Fruit fly (Drosophila melanogaster): ENCODE measurements around the gene CG5418.

CG5418 gene

dm6 chr2L:12463037-12463436 lies 10.0 kb upstream of the CG5418 start (continued):
- no peak for TF ChIP-seq CG1602 (GFP tag; optimal IDR thresholded peaks at IDR 0.05)
- TF ChIP-seq zen2 (GFP tag; IDR thresholded peaks at IDR 0.05; ENCODE audit: partially characterized antibody): no peak
- TF ChIP-seq Sox102F (GFP tag; optimal IDR thresholded peaks at IDR 0.05): peak; percentile 27
- TF ChIP-seq Dek (tag; optimal IDR thresholded peaks at IDR 0.05): peak; percentile 40
- TF ChIP-seq sug (tag; optimal IDR thresholded peaks at IDR 0.05): peak; percentile 65
- TF ChIP-seq CG14441 (GFP tag; IDR thresholded peaks at IDR 0.05): no peak
- peak; percentile 48 for TF ChIP-seq bab2 (GFP tag; optimal IDR thresholded peaks at IDR 0.05)
- no peak for TF ChIP-seq sima (GFP tag; optimal IDR thresholded peaks at IDR 0.05)
- TF ChIP-seq CG8290 (GFP tag; optimal IDR thresholded peaks at IDR 0.05): no peak
- peak in 1 of 2 experiments; percentile 47 for TF ChIP-seq CG8290 (tag; optimal IDR thresholded peaks at IDR 0.05)
- no peak for TF ChIP-seq D19A (tag; optimal IDR thresholded peaks at IDR 0.05)
- TF ChIP-seq Dref (GFP tag; IDR thresholded peaks at IDR 0.05): no peak
- TF ChIP-seq al (GFP tag; IDR thresholded peaks at IDR 0.05): no peak
- TF ChIP-seq CG6689 (GFP tag; IDR thresholded peaks at IDR 0.05): no peak
- TF ChIP-seq CG4707 (GFP tag; optimal IDR thresholded peaks at IDR 0.05): peak; percentile 25
- no peak for TF ChIP-seq CG7357 (GFP tag; IDR thresholded peaks at IDR 0.05)
- TF ChIP-seq CG9797 (GFP tag; optimal IDR thresholded peaks at IDR 0.05): no peak
- TF ChIP-seq Doc2 (GFP tag; IDR thresholded peaks at IDR 0.05): no peak
- TF ChIP-seq hkb (optimal IDR thresholded peaks at IDR 0.05): no peak
- no peak; the same call in 1 of the 2 replicates for TF ChIP-seq hkb (GFP tag; IDR thresholded peaks at IDR 0.05)
- TF ChIP-seq HmgD (GFP tag; optimal IDR thresholded peaks at IDR 0.05): no peak
- TF ChIP-seq Rfx (GFP tag; IDR thresholded peaks at IDR 0.05): peak; percentile 32; the same call in 1 of the 2 replicates
- TF ChIP-seq Dip3 (GFP tag; optimal IDR thresholded peaks at IDR 0.05): no peak
- TF ChIP-seq CG11085 (GFP tag; IDR thresholded peaks at IDR 0.05): no peak
- no peak for TF ChIP-seq CG9817 (tag; optimal IDR thresholded peaks at IDR 0.05)
- TF ChIP-seq eve (GFP tag; optimal IDR thresholded peaks at IDR 0.05): no peak
- no peak for TF ChIP-seq insv (GFP tag; optimal IDR thresholded peaks at IDR 0.05)
- TF ChIP-seq CG13775 (GFP tag; optimal IDR thresholded peaks at IDR 0.05): no peak
- no peak for TF ChIP-seq ems (GFP tag; optimal IDR thresholded peaks at IDR 0.05)
- TF ChIP-seq CG13624 (GFP tag; optimal IDR thresholded peaks at IDR 0.05): no peak
- no peak for TF ChIP-seq D (optimal IDR thresholded peaks at IDR 0.05)
- no peak for TF ChIP-seq D (GFP tag; optimal IDR thresholded peaks at IDR 0.05)
- TF ChIP-seq CG17385 (GFP tag; optimal IDR thresholded peaks at IDR 0.05): peak; percentile 17
- no peak for TF ChIP-seq Atf-2 (GFP tag; optimal IDR thresholded peaks at IDR 0.05)
- no peak for TF ChIP-seq phol (tag; optimal IDR thresholded peaks at IDR 0.05)
- TF ChIP-seq CG3281 (GFP tag; optimal IDR thresholded peaks at IDR 0.05): peak; percentile 31
- TF ChIP-seq CG30403 (GFP tag; optimal IDR thresholded peaks at IDR 0.05): no peak
- TF ChIP-seq shn (GFP tag; optimal IDR thresholded peaks at IDR 0.05): no peak
- TF ChIP-seq gsb-n (tag; optimal IDR thresholded peaks at IDR 0.05): no peak
- peak; percentile 8 for TF ChIP-seq scrt (GFP tag; optimal IDR thresholded peaks at IDR 0.05)
- no peak for TF ChIP-seq crp (GFP tag; optimal IDR thresholded peaks at IDR 0.05)
- TF ChIP-seq Bgb (GFP tag; IDR thresholded peaks at IDR 0.05; ENCODE audit: partially characterized antibody): no peak
- TF ChIP-seq pfk (GFP tag; optimal IDR thresholded peaks at IDR 0.05): no peak
- TF ChIP-seq NFAT (GFP tag; IDR thresholded peaks at IDR 0.05): no peak
- no peak; the same call in 1 of the 2 replicates for TF ChIP-seq CG11696 (GFP tag; IDR thresholded peaks at IDR 0.05)
- no peak for TF ChIP-seq aop (GFP tag; IDR thresholded peaks at IDR 0.05)
- TF ChIP-seq CG12942 (GFP tag; optimal IDR thresholded peaks at IDR 0.05): no peak
- TF ChIP-seq tx (GFP tag; optimal IDR thresholded peaks at IDR 0.05): no peak
- TF ChIP-seq knrl (GFP tag; IDR thresholded peaks at IDR 0.05; ENCODE audit: partially characterized antibody): no peak
- no peak for TF ChIP-seq Optix (GFP tag; IDR thresholded peaks at IDR 0.05)
- TF ChIP-seq C15 (GFP tag; IDR thresholded peaks at IDR 0.05): no peak
- no peak for TF ChIP-seq Antp (GFP tag; optimal IDR thresholded peaks at IDR 0.05)
- no peak for TF ChIP-seq ato (GFP tag; IDR thresholded peaks at IDR 0.05; ENCODE audit: partially characterized antibody)
